Worm (Caenorhabditis elegans) whole organism, early embryonic: ENCODE data around the gene T14B4.5.

Experiments used
- B0310.2 ChIP-seq: sonication (generic microtip); optimal IDR thresholded peaks from 2 replicates; lab custom pipeline; 2016; ENCODE audit warnings: mild to moderate bottlenecking, missing genetic modification characterization, missing compliant biosample characterization
- aly-1 ChIP-seq: sonication (generic microtip); optimal IDR thresholded peaks from 2 replicates; lab custom pipeline; 2016; ENCODE audit warnings: missing genetic modification characterization, missing compliant biosample characterization
- ama-1 ChIP-seq: fragments of 150-350 bp; optimal IDR thresholded peaks from 2 replicates; lab custom pipeline; 2014
- ceh-13 ChIP-seq: fragments of 200-800 bp; sonication (Bioruptor generic); optimal IDR thresholded peaks from 2 replicates; lab custom pipeline; 2018; ENCODE audit warnings: mild to moderate bottlenecking, missing genetic modification characterization, missing compliant biosample characterization
- ceh-36 ChIP-seq: sonication (generic microtip); optimal IDR thresholded peaks from 2 replicates; lab custom pipeline; 2016; ENCODE audit warnings: missing genetic modification characterization, inconsistent platforms, missing compliant biosample characterization
- hnd-1 ChIP-seq: sonication (generic microtip); optimal IDR thresholded peaks from 2 replicates; lab custom pipeline; 2016; ENCODE audit warnings: missing genetic modification characterization, missing compliant biosample characterization
- tbx-37 ChIP-seq: fragments of 200-800 bp; sonication (Bioruptor generic); conservative IDR thresholded peaks from 2 replicates; pipeline ENCODE4 v1.3.6; 2022; ENCODE audit warnings: missing genetic modification reagents, missing genetic modification characterization, missing compliant biosample characterization

ce11 chrII:6741428-6741827, 24.8 kb downstream of the T14B4.5 start, which contains the start of gene exos-8:
- TF ChIP-seq ama-1 (lab: Kevin White, UChicago) (no peak), tbx-37 (GFP tag; lab: Robert Waterston, UW) (peak; percentile 45), B0310.2 (no peak), ceh-36 (no peak), aly-1 (tag; lab: Kevin White, UChicago) (no peak), hnd-1 (tag; lab: Kevin White, UChicago) (peak; percentile 18), ceh-13 (peak; percentile 14)
